Fruit fly (Drosophila melanogaster) whole organism, pupa: ENCODE measurements around the gene CG42269.
A peak's percentile ranks its signal among the peaks of the same experiment; 100 is the strongest.

Source experiments
- CG10348 ChIP-seq: fragments of 200-800 bp; sonication (Bioruptor generic); IDR thresholded peaks from 2 replicates; pipeline ENCODE4 v1.3.6; 2022; ENCODE audit warnings: missing biosample characterization, missing genetic modification characterization
- CG12605 ChIP-seq: fragments of 200-800 bp; sonication (Bioruptor generic); IDR thresholded peaks from 2 replicates; pipeline ENCODE4 v1.3.6; 2022; ENCODE audit warnings: missing biosample characterization, missing genetic modification characterization
- CG13204 ChIP-seq: fragments of 200-800 bp; sonication (Bioruptor generic); optimal IDR thresholded peaks from 2 replicates; lab custom pipeline; 2018; ENCODE audit warnings: missing biosample characterization, mild to moderate bottlenecking, missing genetic modification characterization, moderate library complexity
- CG14655 ChIP-seq: fragments of 200-800 bp; sonication (Bioruptor generic); optimal IDR thresholded peaks from 3 replicates; lab custom pipeline; 2017; ENCODE audit warnings: mild to moderate bottlenecking, missing biosample characterization, missing genetic modification reagents, missing genetic modification characterization
- CG15710 ChIP-seq: fragments of 200-800 bp; sonication (Bioruptor generic); optimal IDR thresholded peaks from 2 replicates; lab custom pipeline; 2018; ENCODE audit warnings: missing biosample characterization, mild to moderate bottlenecking, missing genetic modification characterization, moderate library complexity
- CG17806 ChIP-seq: fragments of 200-800 bp; sonication (Bioruptor generic); optimal IDR thresholded peaks from 2 replicates; lab custom pipeline; 2018; ENCODE audit warnings: missing biosample characterization, mild to moderate bottlenecking, missing genetic modification characterization, moderate library complexity
- CG32121 ChIP-seq: fragments of 200-800 bp; sonication (Bioruptor generic); IDR thresholded peaks from 2 replicates; pipeline ENCODE4 v1.3.6; 2022; ENCODE audit warnings: missing biosample characterization, missing genetic modification characterization
- CG34367 ChIP-seq: fragments of 200-800 bp; sonication (Bioruptor generic); optimal IDR thresholded peaks from 2 replicates; lab custom pipeline; 2018; ENCODE audit warnings: missing biosample characterization, mild to moderate bottlenecking, missing genetic modification characterization
- CG4496 ChIP-seq: fragments of 200-800 bp; sonication (Bioruptor generic); IDR thresholded peaks from 3 replicates; pipeline ENCODE4 v1.3.6; 2022; ENCODE audit warnings: missing biosample characterization, missing genetic modification characterization
- CG8159 ChIP-seq: fragments of 200-800 bp; sonication (Bioruptor generic); optimal IDR thresholded peaks from 3 replicates; lab custom pipeline; 2018; ENCODE audit warnings: missing biosample characterization, mild to moderate bottlenecking, missing genetic modification characterization, moderate library complexity
- CG8301 ChIP-seq: fragments of 200-800 bp; sonication (Bioruptor generic); optimal IDR thresholded peaks from 2 replicates; lab custom pipeline; 2018; ENCODE audit warnings: missing biosample characterization, mild to moderate bottlenecking, missing genetic modification characterization
- CG9948 ChIP-seq: fragments of 200-800 bp; sonication (Bioruptor generic); optimal IDR thresholded peaks from 2 replicates; lab custom pipeline; 2018; ENCODE audit warnings: missing biosample characterization, mild to moderate bottlenecking, missing genetic modification characterization, moderate library complexity
- D1 ChIP-seq: fragments of 200-800 bp; sonication (Bioruptor generic); optimal IDR thresholded peaks from 2 replicates; lab custom pipeline; 2018; ENCODE audit warnings: missing biosample characterization, mild to moderate bottlenecking, missing genetic modification characterization, moderate library complexity
- EcR ChIP-seq: fragments of 200-800 bp; sonication (Bioruptor generic); optimal IDR thresholded peaks from 3 replicates; lab custom pipeline; 2019; ENCODE audit warnings: missing biosample characterization, missing genetic modification characterization, mild to moderate bottlenecking, moderate library complexity, missing genetic modification reagents
- Ets98B ChIP-seq: fragments of 200-800 bp; sonication (Bioruptor generic); IDR thresholded peaks from 2 replicates; pipeline ENCODE4 v1.3.6; 2022; ENCODE audit warnings: missing biosample characterization, missing genetic modification characterization
- Pif1A ChIP-seq: fragments of 200-800 bp; sonication (Bioruptor generic); optimal IDR thresholded peaks from 3 replicates; lab custom pipeline; 2016; ENCODE audit warnings: missing biosample characterization, missing genetic modification characterization
- Pif1B ChIP-seq: fragments of 200-800 bp; sonication (Bioruptor generic); optimal IDR thresholded peaks from 3 replicates; lab custom pipeline; 2016; ENCODE audit warnings: missing biosample characterization, missing genetic modification characterization
- Snoo ChIP-seq: fragments of 200-800 bp; sonication (Bioruptor generic); optimal IDR thresholded peaks from 3 replicates; lab custom pipeline; 2017; ENCODE audit warnings: missing biosample characterization, mild to moderate bottlenecking, missing genetic modification characterization, inconsistent platforms
- fd96Ca ChIP-seq: fragments of 200-800 bp; sonication (Bioruptor generic); IDR thresholded peaks from 3 replicates; pipeline ENCODE4 v1.3.6; 2022; ENCODE audit warnings: missing biosample characterization, missing genetic modification characterization
- gl ChIP-seq: fragments of 200-800 bp; sonication (Bioruptor generic); optimal IDR thresholded peaks from 2 replicates; lab custom pipeline; 2018; ENCODE audit warnings: missing biosample characterization, mild to moderate bottlenecking, missing genetic modification characterization
- rn ChIP-seq: fragments of 200-800 bp; sonication (Bioruptor generic); IDR thresholded peaks from 2 replicates; pipeline ENCODE4 v1.3.6; 2022; ENCODE audit warnings: missing biosample characterization, missing genetic modification characterization

The CG42269 gene

DNA sequence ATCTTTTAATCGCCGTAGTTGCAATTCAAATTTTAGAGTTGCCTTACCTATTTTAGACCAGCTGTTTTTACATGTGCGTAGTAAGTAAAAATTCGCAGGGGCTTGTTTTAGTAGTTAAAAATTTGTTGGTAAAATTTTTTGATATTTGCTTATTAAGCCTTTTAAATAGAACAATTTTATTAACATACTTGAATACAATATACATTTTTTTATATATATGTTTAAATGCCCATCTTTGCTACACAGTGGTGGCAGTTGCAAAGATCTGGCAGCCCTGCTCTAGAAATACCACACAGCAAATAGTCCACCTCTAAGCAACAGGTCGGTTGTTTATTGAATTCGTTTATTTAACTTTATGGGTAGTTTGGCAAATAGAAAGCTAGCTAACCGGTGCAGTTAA, 28.6 kb downstream of the CG42269 start, which contains the start of the genes CG10467 and loj:
Gene CG10467 (minus strand): TSS at position 51 of the 400 bp plus-strand sequence.
Gene loj (plus strand): TSS at position 291 of the 400 bp plus-strand sequence.
- peak; percentile 81 for TF ChIP-seq CG12605
- TF ChIP-seq CG15710 (tag; lab: Kevin White, UChicago): peak; percentile 88
- peak; percentile 91 for TF ChIP-seq CG8159 (tag; lab: Kevin White, UChicago)
- TF ChIP-seq EcR: no peak
- TF ChIP-seq fd96Ca: peak; percentile 87
- TF ChIP-seq CG10348 (GFP tag; lab: Robert Waterston, UW): peak; percentile 87
- peak; percentile 82 for TF ChIP-seq CG8301 (tag; lab: Kevin White, UChicago)
- peak; percentile 88 for TF ChIP-seq CG14655 (GFP tag; lab: Kevin White, UChicago)
- peak; percentile 85 for TF ChIP-seq CG34367
- peak; percentile 86 for TF ChIP-seq Snoo
- peak; percentile 94 for TF ChIP-seq CG17806 (tag; lab: Kevin White, UChicago)
- TF ChIP-seq CG32121 (GFP tag; lab: Robert Waterston, UW): peak; percentile 86
- TF ChIP-seq CG9948 (tag; lab: Kevin White, UChicago): peak; percentile 94
- peak; percentile 88 for TF ChIP-seq Ets98B
- peak; percentile 96 for TF ChIP-seq CG4496 (GFP tag; lab: Robert Waterston, UW)
- TF ChIP-seq rn (GFP tag; lab: Robert Waterston, UW): peak; percentile 95
- TF ChIP-seq D1 (tag; lab: Kevin White, UChicago): peak; percentile 78
- TF ChIP-seq Pif1B (GFP tag; lab: Kevin White, UChicago): peak; percentile 72
- TF ChIP-seq Pif1A (GFP tag; lab: Kevin White, UChicago): peak; percentile 74
- no peak for TF ChIP-seq CG13204 (GFP tag; lab: Kevin White, UChicago)
- TF ChIP-seq gl: peak; percentile 37
- TF ChIP-seq, all 21 proteins: peak for 19

DNA sequence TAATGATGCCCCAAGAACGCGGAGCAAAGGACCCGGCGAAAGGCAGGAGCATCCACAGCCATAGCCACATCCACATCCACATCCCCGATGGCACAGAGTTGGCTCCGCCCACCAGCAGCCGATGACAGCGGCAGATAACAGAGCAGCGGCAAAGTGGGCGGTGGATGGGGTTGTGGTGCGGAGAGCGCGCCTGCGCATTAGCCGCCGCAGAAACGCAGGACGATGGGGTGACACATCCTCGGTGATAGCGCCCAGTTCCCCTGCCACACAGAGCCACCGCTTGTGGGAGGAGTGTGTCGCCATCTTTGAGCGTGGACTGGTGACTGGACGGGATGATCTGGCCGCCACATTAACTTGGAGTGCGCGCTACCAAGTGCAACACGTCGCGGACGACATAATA, 31.2 kb downstream of the CG42269 start, which contains the start of gene Ets65A:
Gene Ets65A (plus strand): TSS at position 348 of the 400 bp plus-strand sequence.
- TF ChIP-seq CG8159 (tag; lab: Kevin White, UChicago) (no peak), D1 (tag; lab: Kevin White, UChicago) (no peak), CG8301 (tag; lab: Kevin White, UChicago) (no peak)

DNA sequence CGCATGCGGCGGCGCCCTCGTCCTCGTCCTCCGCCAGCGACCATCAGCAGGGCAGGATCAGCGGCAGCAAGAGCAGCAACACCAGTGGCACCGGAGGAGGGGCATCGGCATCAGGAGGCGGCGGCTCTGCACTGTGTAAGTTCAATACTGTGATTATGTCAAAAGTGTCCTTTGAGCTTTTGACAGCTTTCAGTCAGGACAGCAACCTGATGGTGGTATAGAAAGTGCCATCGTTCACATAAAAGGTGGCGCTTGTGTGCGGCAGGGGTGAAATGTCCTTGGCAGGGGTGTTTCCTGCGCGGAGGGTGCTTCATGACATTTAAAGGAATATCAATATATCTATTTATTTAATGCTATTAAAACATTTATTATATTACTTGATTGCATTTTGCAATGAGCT, 37.6 kb downstream of the CG42269 start:
- TF ChIP-seq D1 (tag; lab: Kevin White, UChicago): no peak

DNA sequence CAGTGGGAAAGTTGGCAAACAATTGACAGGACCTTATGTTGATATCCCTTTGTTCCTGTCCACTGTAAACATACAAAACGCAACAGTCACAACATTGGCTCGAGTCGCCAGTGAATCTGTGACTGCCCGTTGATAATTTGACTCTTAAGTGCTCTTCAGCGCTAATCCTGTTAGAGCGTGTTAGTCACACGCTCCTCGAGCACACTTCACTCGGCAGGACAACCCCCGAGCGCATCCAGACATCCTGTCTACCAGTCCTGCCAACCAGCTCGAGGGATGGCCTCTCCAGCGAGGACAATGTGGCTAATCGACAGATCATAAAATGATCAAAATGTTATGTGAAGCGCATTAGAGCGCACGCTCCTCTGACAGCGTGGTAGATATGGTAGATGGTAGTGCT, 38.5 kb downstream of the CG42269 start:
- TF ChIP-seq rn (GFP tag; lab: Robert Waterston, UW): no peak
- TF ChIP-seq Pif1A (GFP tag; lab: Kevin White, UChicago): no peak
- TF ChIP-seq CG14655 (GFP tag; lab: Kevin White, UChicago): no peak
- TF ChIP-seq CG9948 (tag; lab: Kevin White, UChicago): no peak
- TF ChIP-seq CG15710 (tag; lab: Kevin White, UChicago): no peak
- no peak for TF ChIP-seq Pif1B (GFP tag; lab: Kevin White, UChicago)
- TF ChIP-seq CG4496 (GFP tag; lab: Robert Waterston, UW): no peak
- TF ChIP-seq CG17806 (tag; lab: Kevin White, UChicago): no peak
- no peak for TF ChIP-seq CG32121 (GFP tag; lab: Robert Waterston, UW)
- TF ChIP-seq, all 21 proteins: peak for 0

DNA sequence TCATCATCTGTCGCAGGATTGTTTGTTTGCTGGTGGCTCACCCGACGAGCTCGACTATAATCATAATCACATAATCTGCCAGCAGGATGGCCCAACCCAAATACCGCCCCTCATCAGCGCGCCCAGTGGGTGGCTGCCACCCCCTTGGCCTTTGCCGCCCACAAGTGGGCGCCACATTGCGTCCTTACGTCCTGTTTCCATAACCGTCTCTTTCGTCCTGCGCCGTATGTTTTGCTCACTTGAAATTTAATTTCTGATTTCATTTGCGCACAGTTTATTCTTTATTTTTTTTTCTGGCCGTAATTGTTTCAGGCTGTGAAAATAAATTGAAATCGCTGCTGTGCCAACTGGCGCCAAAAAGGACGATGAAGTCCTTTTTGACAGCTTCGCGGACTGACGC, 39.3 kb downstream of the CG42269 start:
- no peak for TF ChIP-seq CG8301 (tag; lab: Kevin White, UChicago)
- no peak for TF ChIP-seq EcR
- no peak for TF ChIP-seq fd96Ca
- TF ChIP-seq CG4496 (GFP tag; lab: Robert Waterston, UW): no peak
- TF ChIP-seq CG17806 (tag; lab: Kevin White, UChicago): no peak
- no peak for TF ChIP-seq CG34367
- TF ChIP-seq CG13204 (GFP tag; lab: Kevin White, UChicago): no peak
- no peak for TF ChIP-seq CG15710 (tag; lab: Kevin White, UChicago)
- TF ChIP-seq Pif1B (GFP tag; lab: Kevin White, UChicago): no peak
- TF ChIP-seq CG32121 (GFP tag; lab: Robert Waterston, UW): no peak
- no peak for TF ChIP-seq CG10348 (GFP tag; lab: Robert Waterston, UW)
- no peak for TF ChIP-seq CG12605
- no peak for TF ChIP-seq rn (GFP tag; lab: Robert Waterston, UW)

DNA sequence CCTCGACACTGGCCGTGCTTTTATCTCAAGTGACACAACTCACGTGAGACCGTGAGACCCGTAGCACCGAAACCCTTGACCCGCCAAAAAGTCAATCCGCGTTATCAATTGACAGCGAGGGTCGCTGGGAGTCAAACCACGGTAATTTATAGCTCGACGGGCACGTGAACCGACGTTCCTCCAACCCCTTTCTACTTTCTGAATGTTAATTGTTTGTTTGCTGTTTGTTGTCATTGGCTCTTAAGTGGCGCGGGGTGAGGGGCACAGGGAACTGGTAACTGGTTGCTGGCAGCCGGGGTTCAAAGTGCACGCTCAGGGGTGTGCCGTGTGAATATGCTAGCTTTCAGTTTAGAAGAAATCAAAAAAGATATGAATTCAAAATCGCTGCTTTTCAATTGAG, 40.6 kb downstream of the CG42269 start:
- TF ChIP-seq CG8301 (tag; lab: Kevin White, UChicago) (no peak), EcR (no peak), CG10348 (GFP tag; lab: Robert Waterston, UW) (no peak), rn (GFP tag; lab: Robert Waterston, UW) (no peak), CG14655 (GFP tag; lab: Kevin White, UChicago) (no peak), D1 (tag; lab: Kevin White, UChicago) (no peak), CG15710 (tag; lab: Kevin White, UChicago) (no peak), fd96Ca (no peak), Snoo (no peak), Pif1B (GFP tag; lab: Kevin White, UChicago) (no peak), Pif1A (GFP tag; lab: Kevin White, UChicago) (no peak), gl (no peak), CG17806 (tag; lab: Kevin White, UChicago) (no peak), CG4496 (GFP tag; lab: Robert Waterston, UW) (no peak), CG8159 (tag; lab: Kevin White, UChicago) (no peak), CG32121 (GFP tag; lab: Robert Waterston, UW) (no peak), CG12605 (no peak), CG34367 (no peak), Ets98B (no peak)
- TF ChIP-seq, all 21 proteins: peak for 0
